Fruit fly (Drosophila melanogaster): Measurements from ENCODE around the gene Spn38F.

- no peak for TF ChIP-seq CG8478 (optimal IDR thresholded peaks at IDR 0.05)
- TF ChIP-seq CTCF (optimal IDR thresholded peaks at IDR 0.05) = no peak
Measured at dm6 chr2L:20879567-20880141, 41.9 kb upstream of the Spn38F start.
